Worm (Caenorhabditis elegans): ENCODE data around the gene dpm-1.

The dpm-1 gene

ce11 chrIV:445377-445776 lies at the start of gene dpm-1:
Gene dpm-1, plus strand, starts transcription at chrIV:445677.
- TF ChIP-seq dao-5 (tag; optimal IDR thresholded peaks at IDR 0.05), result no peak
- TF ChIP-seq W03F9.2 (tag; optimal IDR thresholded peaks at IDR 0.05), result no peak
- no peak for TF ChIP-seq him-1 (tag; optimal IDR thresholded peaks at IDR 0.05)

DNA sequence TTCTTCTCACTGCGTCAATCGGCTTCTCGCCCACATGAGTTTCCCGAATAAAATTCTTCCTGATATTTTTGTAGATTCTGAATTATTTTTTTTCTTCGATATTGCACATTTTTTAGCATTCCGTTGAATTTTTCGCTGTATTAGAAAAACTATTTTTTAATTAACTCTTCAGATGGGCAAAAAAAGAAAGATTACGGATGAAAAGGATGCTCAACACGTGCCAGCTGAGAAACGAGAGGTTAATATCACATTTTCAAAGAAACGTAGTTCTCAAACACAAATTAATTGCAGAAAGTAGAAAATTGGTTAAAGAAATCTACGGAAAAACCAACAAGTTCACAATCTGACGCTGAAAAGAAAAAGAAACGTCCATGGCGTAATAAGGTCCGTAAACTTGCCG lies 49.1 kb upstream of the dpm-1 start, which contains the start of gene rrp-8:
Gene rrp-8, plus strand, starts transcription at position 173 of the 400 bp plus-strand sequence.
- TF ChIP-seq W03F9.2 (tag; optimal IDR thresholded peaks at IDR 0.05), result no peak
- no peak for TF ChIP-seq him-1 (tag; optimal IDR thresholded peaks at IDR 0.05)
- no peak for TF ChIP-seq dao-5 (tag; optimal IDR thresholded peaks at IDR 0.05)

- no peak for TF ChIP-seq W03F9.2 (tag; optimal IDR thresholded peaks at IDR 0.05)
- no peak for TF ChIP-seq dao-5 (tag; optimal IDR thresholded peaks at IDR 0.05)
- TF ChIP-seq him-1 (tag; optimal IDR thresholded peaks at IDR 0.05), result no peak
Measured at ce11 chrIV:401395-401794, 44.1 kb upstream of the dpm-1 start, which contains the start of gene gpa-4. Gene gpa-4, plus strand, starts transcription at chrIV:401695.

DNA sequence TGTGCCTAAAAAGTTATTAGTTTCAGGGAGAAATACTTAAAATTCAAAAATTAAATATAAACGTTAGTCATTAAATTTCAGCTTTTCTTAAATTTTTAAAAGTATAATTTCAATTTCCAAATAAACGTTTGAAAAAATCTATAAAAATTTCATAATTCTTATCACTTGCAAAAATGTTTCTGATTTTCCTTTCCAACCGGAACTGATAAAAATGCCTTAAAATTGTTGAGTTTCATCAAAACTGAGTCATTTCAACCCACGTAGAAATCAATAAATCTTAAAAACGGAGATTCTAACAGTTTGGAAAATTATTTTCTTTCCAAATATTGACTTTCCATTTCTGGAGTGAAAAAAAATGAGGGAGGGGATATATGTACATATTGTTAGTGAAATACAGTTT lies 36.6 kb upstream of the dpm-1 start:
- TF ChIP-seq him-1 (tag; optimal IDR thresholded peaks at IDR 0.05) (no peak), dao-5 (tag; optimal IDR thresholded peaks at IDR 0.05) (no peak), W03F9.2 (tag; optimal IDR thresholded peaks at IDR 0.05) (no peak)

DNA sequence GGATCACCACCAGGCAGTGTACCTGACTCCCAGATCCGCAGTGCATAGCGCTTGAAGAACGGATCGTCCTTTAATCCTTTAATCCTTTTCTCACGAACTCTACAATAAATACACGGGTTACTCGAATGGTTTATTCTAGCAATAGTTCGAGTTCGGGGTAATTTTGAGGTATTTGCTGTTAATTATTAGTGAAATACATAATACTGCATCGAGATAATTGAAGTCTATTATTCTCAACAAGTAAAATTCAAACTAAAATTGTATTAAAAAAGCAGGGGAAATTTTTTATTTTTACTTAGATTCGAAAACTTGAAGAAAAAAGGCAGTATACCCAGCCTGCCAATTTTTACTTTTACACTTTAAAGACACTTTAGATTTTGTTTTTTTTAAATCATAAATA lies 35.5 kb upstream of the dpm-1 start, which contains the start of gene kgb-1:
Gene kgb-1, minus strand, starts transcription at position 101 of the 400 bp plus-strand sequence.
- TF ChIP-seq W03F9.2 (tag; optimal IDR thresholded peaks at IDR 0.05) (no peak), him-1 (tag; optimal IDR thresholded peaks at IDR 0.05) (no peak), dao-5 (tag; optimal IDR thresholded peaks at IDR 0.05) (no peak)

ce11 chrIV:410420-410891 lies 35.0 kb upstream of the dpm-1 start, which contains the start of gene T07A9.12:
Gene T07A9.12, plus strand, starts transcription at chrIV:410867.
- TF ChIP-seq him-1 (tag; optimal IDR thresholded peaks at IDR 0.05), result no peak
- no peak for TF ChIP-seq dao-5 (tag; optimal IDR thresholded peaks at IDR 0.05)
- TF ChIP-seq W03F9.2 (tag; optimal IDR thresholded peaks at IDR 0.05), result peak; percentile 45

DNA sequence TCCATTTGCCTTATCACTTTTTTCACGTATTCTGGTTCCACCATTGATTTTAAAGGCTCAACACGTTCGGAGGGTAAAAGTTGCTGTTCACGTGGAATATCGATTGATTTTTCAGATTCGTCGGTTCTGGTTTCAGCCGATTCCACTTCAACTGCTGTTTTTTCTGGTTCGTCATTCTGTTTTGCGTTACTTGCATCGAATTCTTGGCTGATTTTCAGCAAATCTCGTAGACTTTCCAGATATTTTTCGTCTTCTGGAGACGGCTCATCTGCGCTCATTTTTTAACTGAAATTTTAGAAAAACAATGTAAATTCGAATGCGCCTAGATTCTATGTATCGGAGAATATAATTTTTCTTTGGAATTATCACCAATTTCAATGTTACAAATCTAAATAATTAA lies 25.8 kb upstream of the dpm-1 start, which contains the start of gene eri-1:
Gene eri-1, minus strand, starts transcription at position 285 of the 400 bp plus-strand sequence.
- TF ChIP-seq W03F9.2 (tag; optimal IDR thresholded peaks at IDR 0.05), result no peak
- TF ChIP-seq dao-5 (tag; optimal IDR thresholded peaks at IDR 0.05), result no peak
- no peak for TF ChIP-seq him-1 (tag; optimal IDR thresholded peaks at IDR 0.05)

DNA sequence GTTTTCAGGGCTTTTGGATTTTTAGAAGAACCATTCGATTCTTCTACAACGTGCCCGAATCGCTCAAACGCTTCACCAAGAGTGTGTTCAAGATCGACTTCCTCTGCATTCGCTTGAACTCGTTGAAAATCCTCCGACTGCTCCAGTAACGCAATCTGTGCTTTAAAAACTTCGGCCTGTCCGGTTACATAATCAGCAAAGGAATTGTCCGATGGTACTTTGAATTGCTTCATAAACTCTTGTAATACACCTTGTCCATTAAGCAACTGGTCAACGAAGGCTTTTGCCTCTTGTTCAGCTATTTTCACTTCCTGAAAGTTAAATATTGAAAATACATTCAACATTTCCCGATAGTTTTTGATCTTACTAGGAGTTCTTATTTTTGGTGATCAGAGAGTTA lies 24.8 kb upstream of the dpm-1 start:
- no peak for TF ChIP-seq dao-5 (tag; optimal IDR thresholded peaks at IDR 0.05)
- no peak for TF ChIP-seq him-1 (tag; optimal IDR thresholded peaks at IDR 0.05)

DNA sequence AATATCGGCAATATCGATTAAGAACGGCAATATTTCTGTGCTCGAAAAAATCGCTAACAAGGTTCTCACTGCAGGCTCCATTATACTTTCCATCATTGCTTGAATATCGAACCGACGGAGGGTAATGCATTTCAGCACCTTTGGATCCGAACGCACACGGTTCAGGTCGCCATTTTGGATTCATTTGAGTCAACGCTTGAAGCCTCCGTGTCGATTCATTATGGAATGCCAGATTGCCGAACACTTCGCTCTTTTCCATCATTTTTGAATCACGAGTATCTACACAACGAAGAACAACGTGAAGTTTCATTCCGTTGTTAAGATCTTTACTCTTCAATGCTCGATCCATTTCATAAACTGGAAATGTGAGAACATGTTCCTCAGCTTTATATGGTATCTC lies 23.4 kb upstream of the dpm-1 start:
- no peak for TF ChIP-seq dao-5 (tag; optimal IDR thresholded peaks at IDR 0.05)
- TF ChIP-seq W03F9.2 (tag; optimal IDR thresholded peaks at IDR 0.05), result no peak
- TF ChIP-seq him-1 (tag; optimal IDR thresholded peaks at IDR 0.05), result no peak

- TF ChIP-seq dao-5 (tag; optimal IDR thresholded peaks at IDR 0.05), result no peak
Measured at ce11 chrIV:425052-425451, 20.4 kb upstream of the dpm-1 start, which contains the start of gene daf-18. Gene daf-18, minus strand, starts transcription at chrIV:425177.

DNA sequence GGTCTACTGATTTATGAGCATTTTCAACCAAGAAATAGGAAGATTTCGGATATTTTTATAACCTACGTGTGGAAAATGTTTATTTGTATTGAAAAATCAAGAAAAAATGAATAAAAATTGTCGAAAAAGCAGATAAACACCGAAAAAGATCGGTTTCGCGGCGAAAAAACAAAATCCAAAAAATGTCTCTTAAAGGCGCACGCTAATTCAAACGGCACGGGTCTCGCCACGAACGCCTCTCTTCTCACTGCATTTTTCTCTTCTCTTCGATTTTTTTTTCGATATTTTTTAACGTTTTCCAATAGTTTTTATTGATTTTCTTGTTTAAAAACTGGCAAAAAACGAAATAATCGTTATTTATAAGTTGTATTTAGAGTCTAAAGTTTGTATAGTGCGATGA lies 19.9 kb upstream of the dpm-1 start:
- TF ChIP-seq him-1 (tag; optimal IDR thresholded peaks at IDR 0.05) (no peak), W03F9.2 (tag; optimal IDR thresholded peaks at IDR 0.05) (peak; percentile 67)

- TF ChIP-seq him-1 (tag; optimal IDR thresholded peaks at IDR 0.05) (no peak), W03F9.2 (tag; optimal IDR thresholded peaks at IDR 0.05) (no peak), dao-5 (tag; optimal IDR thresholded peaks at IDR 0.05) (no peak)
Measured at ce11 chrIV:425995-426394, 19.5 kb upstream of the dpm-1 start, which contains the start of gene garr-1. Gene garr-1, plus strand, starts transcription at chrIV:426168.

DNA sequence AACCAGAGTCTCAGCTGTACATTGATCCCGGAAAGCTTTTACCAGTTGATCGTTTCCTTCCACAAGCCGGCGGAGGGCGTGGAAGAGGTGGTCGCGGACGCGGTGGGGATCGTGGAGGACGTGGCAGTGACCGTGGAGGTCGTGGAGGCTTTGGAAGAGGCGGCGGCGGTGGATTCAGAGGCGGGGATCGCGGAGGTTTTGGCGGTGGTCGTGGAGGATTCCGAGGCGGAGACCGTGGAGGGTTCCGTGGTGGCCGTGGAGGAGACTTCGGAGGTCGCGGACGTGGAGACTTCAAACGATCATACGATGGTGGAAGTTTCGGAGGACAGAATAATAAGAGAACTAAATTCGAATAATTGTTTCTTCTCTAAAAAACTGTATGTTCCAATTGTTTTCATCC lies 18.9 kb upstream of the dpm-1 start:
- TF ChIP-seq dao-5 (tag; optimal IDR thresholded peaks at IDR 0.05) (no peak), W03F9.2 (tag; optimal IDR thresholded peaks at IDR 0.05) (no peak), him-1 (tag; optimal IDR thresholded peaks at IDR 0.05) (no peak)

ce11 chrIV:427100-427908 lies 18.2 kb upstream of the dpm-1 start:
- TF ChIP-seq W03F9.2 (tag; optimal IDR thresholded peaks at IDR 0.05) (no peak), him-1 (tag; optimal IDR thresholded peaks at IDR 0.05) (no peak), dao-5 (tag; optimal IDR thresholded peaks at IDR 0.05) (no peak)

All from whole organism, L4/young adult.